Fruit fly (Drosophila melanogaster) whole organism, embryonic: ENCODE data around the gene pont.
A peak's percentile ranks its signal among the peaks of the same experiment; 100 is the strongest.

ENCODE experiments used
- Abd-B ChIP-seq: fragments of 200-800 bp; sonication (Bioruptor generic); optimal IDR thresholded peaks from 2 replicates; lab custom pipeline; 2018; ENCODE audit warnings: missing biosample characterization, mild to moderate bottlenecking, missing genetic modification characterization, moderate library complexity
- Adf1 ChIP-seq: fragments of 200-800 bp; sonication (Bioruptor generic); IDR thresholded peaks from 2 replicates; pipeline ENCODE4 v1.3.6; 2022; ENCODE audit warnings: missing biosample characterization, missing genetic modification characterization
- Blimp-1 ChIP-seq: fragments of 200-800 bp; sonication (Bioruptor generic); optimal IDR thresholded peaks from 3 replicates; lab custom pipeline; 2018; ENCODE audit warnings: missing biosample characterization, missing genetic modification characterization, mild to moderate bottlenecking, moderate library complexity, missing genetic modification reagents
- CG10147 ChIP-seq: fragments of 200-800 bp; sonication (Bioruptor generic); optimal IDR thresholded peaks from 2 replicates; lab custom pipeline; 2019; ENCODE audit warnings: missing biosample characterization, mild to moderate bottlenecking, missing genetic modification characterization, moderate library complexity
- CG10366 ChIP-seq: fragments of 200-800 bp; sonication (Bioruptor generic); IDR thresholded peaks from 2 replicates; pipeline ENCODE4 v1.3.6; 2022; ENCODE audit warnings: missing biosample characterization, missing genetic modification characterization
- CG10565 ChIP-seq: fragments of 200-800 bp; sonication (Bioruptor generic); optimal IDR thresholded peaks from 3 replicates; lab custom pipeline; 2016; ENCODE audit warnings: missing biosample characterization, mild to moderate bottlenecking, missing genetic modification characterization
- CG11723 ChIP-seq: fragments of 200-800 bp; sonication (Bioruptor generic); optimal IDR thresholded peaks from 2 replicates; lab custom pipeline; 2017; ENCODE audit warnings: missing biosample characterization, mild to moderate bottlenecking, missing genetic modification characterization
- CG12769 ChIP-seq: fragments of 200-800 bp; sonication (Bioruptor generic); optimal IDR thresholded peaks from 2 replicates; lab custom pipeline; 2019; ENCODE audit warnings: missing biosample characterization, mild to moderate bottlenecking, missing genetic modification characterization, moderate library complexity
- CG15696 ChIP-seq: fragments of 200-800 bp; sonication (Bioruptor generic); optimal IDR thresholded peaks from 2 replicates; lab custom pipeline; 2019; ENCODE audit warnings: missing biosample characterization, mild to moderate bottlenecking, missing genetic modification characterization, moderate library complexity
- CG1602 ChIP-seq: fragments of 200-800 bp; sonication (Bioruptor generic); optimal IDR thresholded peaks from 3 replicates; lab custom pipeline; 2016; ENCODE audit warnings: missing biosample characterization, missing genetic modification characterization
- CG18619 ChIP-seq: fragments of 200-800 bp; sonication (Bioruptor generic); optimal IDR thresholded peaks from 3 replicates; lab custom pipeline; 2017; ENCODE audit warnings: missing biosample characterization, mild to moderate bottlenecking, missing genetic modification characterization
- CG18764 ChIP-seq: fragments of 200-800 bp; sonication (Bioruptor generic); optimal IDR thresholded peaks from 3 replicates; lab custom pipeline; 2016; ENCODE audit warnings: missing biosample characterization, missing genetic modification characterization
- CG2199 ChIP-seq: fragments of 200-800 bp; sonication (Bioruptor generic); IDR thresholded peaks from 3 replicates; pipeline ENCODE4 v1.3.6; 2022; ENCODE audit warnings: missing biosample characterization, missing genetic modification characterization
- CG31441 ChIP-seq: fragments of 200-800 bp; sonication (Bioruptor generic); IDR thresholded peaks from 2 replicates; pipeline ENCODE4 v1.3.6; 2022; ENCODE audit warnings: missing biosample characterization, missing genetic modification characterization
- CG3407 ChIP-seq: fragments of 200-800 bp; sonication (Bioruptor generic); optimal IDR thresholded peaks from 2 replicates; lab custom pipeline; 2018; ENCODE audit warnings: missing biosample characterization, mild to moderate bottlenecking, missing genetic modification characterization
- CG4820 ChIP-seq: fragments of 200-800 bp; sonication (Bioruptor generic); optimal IDR thresholded peaks from 3 replicates; lab custom pipeline; 2016; ENCODE audit warnings: missing biosample characterization, missing genetic modification characterization
- CG6791 ChIP-seq: fragments of 200-800 bp; sonication (Bioruptor generic); IDR thresholded peaks from 3 replicates; pipeline ENCODE4 v1.3.6; 2022; ENCODE audit warnings: missing biosample characterization, missing genetic modification characterization; ENCODE audit not compliant: partially characterized antibody
- CG8944 ChIP-seq: fragments of 200-800 bp; sonication (Bioruptor generic); optimal IDR thresholded peaks from 3 replicates; lab custom pipeline; 2016; ENCODE audit warnings: missing biosample characterization, missing genetic modification characterization
- CG9727 ChIP-seq: fragments of 200-800 bp; sonication (Bioruptor generic); optimal IDR thresholded peaks from 3 replicates; lab custom pipeline; 2017; ENCODE audit warnings: missing biosample characterization, mild to moderate bottlenecking, missing genetic modification characterization
- Chrac-16 ChIP-seq: fragments of 200-800 bp; sonication (Bioruptor generic); optimal IDR thresholded peaks from 3 replicates; lab custom pipeline; 2016; ENCODE audit warnings: missing biosample characterization, missing genetic modification characterization
- D ChIP-seq, 2 experiments: fragments of 200-800 bp in 1 of 2; fragments of >200 bp in 1 of 2; sonication (Bioruptor generic) in 1 of 2; optimal IDR thresholded peaks; 2 replicates in 1 of 2; 3 replicates in 1 of 2; lab custom pipeline; 2017; ENCODE audit warnings: mild to moderate bottlenecking in 1 of 2, missing biosample characterization in 1 of 2, missing genetic modification characterization in 1 of 2, missing genetic modification reagents in 1 of 2
- D19B ChIP-seq: fragments of 200-800 bp; sonication (Bioruptor generic); optimal IDR thresholded peaks from 2 replicates; lab custom pipeline; 2017; ENCODE audit warnings: missing biosample characterization, mild to moderate bottlenecking, missing genetic modification characterization
- Dad ChIP-seq: fragments of 200-800 bp; sonication (Bioruptor generic); optimal IDR thresholded peaks from 3 replicates; lab custom pipeline; 2016; ENCODE audit warnings: missing biosample characterization, missing genetic modification characterization
- Dip3 ChIP-seq: fragments of 200-800 bp; sonication (Bioruptor generic); optimal IDR thresholded peaks from 3 replicates; lab custom pipeline; 2016; ENCODE audit warnings: missing biosample characterization, missing genetic modification characterization
- E2f2 ChIP-seq: fragments of 200-800 bp; sonication (Bioruptor generic); IDR thresholded peaks from 2 replicates; pipeline ENCODE4 v1.3.6; 2022; ENCODE audit warnings: missing biosample characterization, missing genetic modification characterization
- Gsc ChIP-seq: fragments of 200-800 bp; sonication (Bioruptor generic); IDR thresholded peaks from 2 replicates; pipeline ENCODE4 v1.3.6; 2022; ENCODE audit warnings: missing biosample characterization, missing genetic modification characterization
- HLHmδ ChIP-seq: fragments of 200-800 bp; sonication (Bioruptor generic); optimal IDR thresholded peaks from 2 replicates; lab custom pipeline; 2018; ENCODE audit warnings: missing biosample characterization, mild to moderate bottlenecking, missing genetic modification characterization, moderate library complexity
- HmgZ ChIP-seq: fragments of 200-800 bp; sonication (Bioruptor generic); optimal IDR thresholded peaks from 2 replicates; lab custom pipeline; 2018; ENCODE audit warnings: missing biosample characterization, mild to moderate bottlenecking, missing genetic modification characterization
- Hr39 ChIP-seq: fragments of >200 bp; optimal IDR thresholded peaks from 2 replicates; lab custom pipeline; 2017
- NC2α ChIP-seq: fragments of 200-800 bp; sonication (Bioruptor generic); optimal IDR thresholded peaks from 2 replicates; lab custom pipeline; 2016; ENCODE audit warnings: missing biosample characterization, missing genetic modification characterization
- PHDP ChIP-seq: fragments of 200-800 bp; sonication (Bioruptor generic); optimal IDR thresholded peaks from 3 replicates; lab custom pipeline; 2018; ENCODE audit warnings: missing biosample characterization, mild to moderate bottlenecking, missing genetic modification characterization, moderate library complexity
- Xrp1 ChIP-seq: fragments of 200-800 bp; sonication (Bioruptor generic); IDR thresholded peaks from 2 replicates; pipeline ENCODE4 v1.3.6; 2022; ENCODE audit warnings: missing biosample characterization, missing genetic modification characterization
- ato ChIP-seq: fragments of 200-800 bp; sonication (Bioruptor generic); IDR thresholded peaks from 2 replicates; pipeline ENCODE4 v1.3.6; 2022; ENCODE audit warnings: missing biosample characterization, missing genetic modification characterization; ENCODE audit not compliant: partially characterized antibody
- bowl ChIP-seq: fragments of 200-800 bp; sonication (Bioruptor generic); IDR thresholded peaks from 2 replicates; pipeline ENCODE4 v1.3.6; 2022; ENCODE audit warnings: missing biosample characterization, missing genetic modification characterization
- bsh ChIP-seq, 2 experiments: fragments of 200-800 bp; sonication (Bioruptor generic); optimal IDR thresholded peaks; 2 replicates each; lab custom pipeline; 2017 to 2018; ENCODE audit warnings: mild to moderate bottlenecking in 2 of 2, missing biosample characterization in 2 of 2, missing genetic modification characterization in 2 of 2, moderate library complexity in 1 of 2
- da ChIP-seq: fragments of 200-800 bp; sonication (Bioruptor generic); optimal IDR thresholded peaks from 2 replicates; lab custom pipeline; 2016; ENCODE audit warnings: missing biosample characterization, missing genetic modification characterization
- dm ChIP-seq: fragments of 200-800 bp; sonication (Bioruptor generic); optimal IDR thresholded peaks from 3 replicates; lab custom pipeline; 2016; ENCODE audit warnings: missing biosample characterization, missing genetic modification characterization
- ewg ChIP-seq: fragments of 200-800 bp; sonication (Bioruptor generic); optimal IDR thresholded peaks from 3 replicates; lab custom pipeline; 2017; ENCODE audit warnings: mild to moderate bottlenecking, missing biosample characterization, missing genetic modification reagents, missing genetic modification characterization
- gcm ChIP-seq: fragments of 200-800 bp; sonication (Bioruptor generic); optimal IDR thresholded peaks from 2 replicates; lab custom pipeline; 2019; ENCODE audit warnings: missing biosample characterization, mild to moderate bottlenecking, missing genetic modification characterization, moderate library complexity
- grn ChIP-seq: fragments of 200-800 bp; sonication (Bioruptor generic); optimal IDR thresholded peaks from 3 replicates; lab custom pipeline; 2017; ENCODE audit warnings: missing biosample characterization, missing genetic modification characterization
- jigr1 ChIP-seq: fragments of 200-800 bp; sonication (Bioruptor generic); IDR thresholded peaks from 3 replicates; pipeline ENCODE4 v1.3.6; 2022; ENCODE audit warnings: missing biosample characterization, missing genetic modification characterization
- jumu ChIP-seq: fragments of 200-800 bp; sonication (Bioruptor generic); optimal IDR thresholded peaks from 3 replicates; lab custom pipeline; 2016; ENCODE audit warnings: missing biosample characterization, missing genetic modification characterization
- kni ChIP-seq: fragments of 200-800 bp; sonication (Bioruptor generic); optimal IDR thresholded peaks from 3 replicates; lab custom pipeline; 2017; ENCODE audit warnings: mild to moderate bottlenecking, missing biosample characterization, missing genetic modification reagents, missing genetic modification characterization
- onecut ChIP-seq: fragments of 200-800 bp; sonication (Bioruptor generic); IDR thresholded peaks from 2 replicates; pipeline ENCODE4 v1.3.6; 2022; ENCODE audit warnings: missing biosample characterization, missing genetic modification characterization
- pfk ChIP-seq: fragments of 200-800 bp; sonication (Bioruptor generic); optimal IDR thresholded peaks from 2 replicates; lab custom pipeline; 2018; ENCODE audit warnings: missing biosample characterization, mild to moderate bottlenecking, missing genetic modification characterization, moderate library complexity
- repo ChIP-seq: fragments of 200-800 bp; sonication (Bioruptor generic); optimal IDR thresholded peaks from 2 replicates; lab custom pipeline; 2016; ENCODE audit warnings: missing biosample characterization, missing genetic modification characterization
- schlank ChIP-seq: fragments of 200-800 bp; sonication (Bioruptor generic); optimal IDR thresholded peaks from 2 replicates; lab custom pipeline; 2018; ENCODE audit warnings: missing biosample characterization, mild to moderate bottlenecking, missing genetic modification characterization
- ssp ChIP-seq: fragments of 200-800 bp; sonication (Bioruptor generic); IDR thresholded peaks from 2 replicates; pipeline ENCODE4 v1.3.6; 2022; ENCODE audit warnings: missing biosample characterization, missing genetic modification characterization
- tin ChIP-seq: fragments of 200-800 bp; sonication (Bioruptor generic); optimal IDR thresholded peaks from 3 replicates; lab custom pipeline; 2016; ENCODE audit warnings: missing biosample characterization, missing genetic modification characterization
- trh ChIP-seq: fragments of 200-800 bp; sonication (Bioruptor generic); optimal IDR thresholded peaks from 2 replicates; lab custom pipeline; 2016; ENCODE audit warnings: missing biosample characterization, missing genetic modification characterization
- wdn ChIP-seq: fragments of 200-800 bp; sonication (Bioruptor generic); IDR thresholded peaks from 2 replicates; pipeline ENCODE4 v1.3.6; 2022; ENCODE audit warnings: missing biosample characterization, missing genetic modification characterization

Gene pont

DNA sequence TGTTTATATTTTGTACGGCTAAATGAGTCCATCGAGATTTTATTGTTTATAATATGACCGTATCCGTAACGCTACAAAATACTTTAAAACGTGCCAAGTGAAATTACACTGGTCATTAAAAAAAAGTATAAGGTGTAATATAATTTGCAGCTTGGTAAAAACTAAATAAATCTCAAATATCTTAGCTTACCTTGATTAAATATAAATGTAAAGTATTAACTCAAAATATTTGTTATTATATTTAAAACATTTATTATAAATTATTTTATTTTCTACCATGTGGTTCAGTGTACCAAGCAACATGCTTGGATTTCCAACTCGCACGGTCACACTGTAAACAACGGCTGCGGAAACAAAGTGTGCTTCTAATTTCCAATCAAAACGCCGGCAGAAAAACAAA lies at the start of gene pont, which contains the start of gene Sirt6 (continued):
- TF ChIP-seq CG11723 (GFP tag; lab: Kevin White, UChicago), result peak; percentile 80
- TF ChIP-seq da (GFP tag; lab: Kevin White, UChicago), result no peak
- peak; percentile 91 for TF ChIP-seq tin
- TF ChIP-seq CG9727 (GFP tag; lab: Kevin White, UChicago), result peak; percentile 97
- peak; percentile 70 for TF ChIP-seq CG12769 (tag; lab: Kevin White, UChicago)
- no peak for TF ChIP-seq CG10366 (GFP tag; lab: Robert Waterston, UW)
- peak; percentile 94 for TF ChIP-seq CG15696 (tag; lab: Kevin White, UChicago)
- peak; percentile 83 for TF ChIP-seq D19B
- no peak for TF ChIP-seq grn (GFP tag; lab: Kevin White, UChicago)
- TF ChIP-seq CG1602 (GFP tag; lab: Kevin White, UChicago), result peak; percentile 96
- TF ChIP-seq bsh (GFP tag; optimal IDR thresholded peaks at IDR 0.05; lab: Kevin White, UChicago), result peak; percentile 44 to 98
- TF ChIP-seq HLHmδ (GFP tag; lab: Kevin White, UChicago), result no peak
- TF ChIP-seq Hr39 (lab: Kevin White, UChicago), result no peak
- TF ChIP-seq Xrp1 (GFP tag; lab: Robert Waterston, UW), result no peak
- no peak for TF ChIP-seq Gsc
- no peak for TF ChIP-seq wdn (GFP tag; lab: Robert Waterston, UW)
- TF ChIP-seq ato (GFP tag; lab: Robert Waterston, UW), result no peak
- no peak for TF ChIP-seq CG2199 (GFP tag; lab: Robert Waterston, UW)
- no peak for TF ChIP-seq CG31441 (GFP tag; lab: Robert Waterston, UW)
- TF ChIP-seq E2f2 (GFP tag; lab: Robert Waterston, UW), result no peak
- peak; percentile 99 for TF ChIP-seq Abd-B (GFP tag; lab: Kevin White, UChicago)
- no peak for TF ChIP-seq Adf1 (GFP tag; lab: Robert Waterston, UW)
- TF ChIP-seq Chrac-16 (GFP tag; lab: Kevin White, UChicago), result peak; percentile 92
- no peak for TF ChIP-seq ssp (GFP tag; lab: Robert Waterston, UW)
- peak; percentile 92 for TF ChIP-seq HmgZ (tag; lab: Kevin White, UChicago)
- peak; percentile 70 for TF ChIP-seq schlank (tag; lab: Kevin White, UChicago)
- peak; percentile 88 for TF ChIP-seq ewg (GFP tag; lab: Kevin White, UChicago)
- no peak for TF ChIP-seq D (optimal IDR thresholded peaks at IDR 0.05; lab: Kevin White, UChicago)
- peak; percentile 91 for TF ChIP-seq D (GFP tag; optimal IDR thresholded peaks at IDR 0.05; lab: Kevin White, UChicago)
- TF ChIP-seq pfk (GFP tag; lab: Kevin White, UChicago), result no peak
- TF ChIP-seq CG6791 (GFP tag; lab: Robert Waterston, UW), result no peak
- TF ChIP-seq Dad (GFP tag; lab: Kevin White, UChicago), result peak; percentile 8
- TF ChIP-seq NC2α (GFP tag; lab: Kevin White, UChicago), result no peak
- peak; percentile 82 for TF ChIP-seq trh (GFP tag; lab: Kevin White, UChicago)
- TF ChIP-seq CG4820 (GFP tag; lab: Kevin White, UChicago), result peak; percentile 92
- TF ChIP-seq repo (GFP tag; lab: Kevin White, UChicago), result no peak
- TF ChIP-seq Dip3 (GFP tag; lab: Kevin White, UChicago), result peak; percentile 59
- TF ChIP-seq PHDP (tag; lab: Kevin White, UChicago), result peak; percentile 97
- TF ChIP-seq dm (GFP tag; lab: Kevin White, UChicago), result peak; percentile 49
- TF ChIP-seq CG3407 (GFP tag; lab: Kevin White, UChicago), result peak; percentile 89
- TF ChIP-seq CG10565 (GFP tag; lab: Kevin White, UChicago), result peak; percentile 12
- peak; percentile 96 for TF ChIP-seq gcm (GFP tag; lab: Kevin White, UChicago)
- TF ChIP-seq CG18764 (GFP tag; lab: Kevin White, UChicago), result peak; percentile 88
- TF ChIP-seq CG18619 (GFP tag; lab: Kevin White, UChicago), result peak; percentile 91
- peak; percentile 83 for TF ChIP-seq onecut (GFP tag; lab: Robert Waterston, UW)
- TF ChIP-seq CG10147 (GFP tag; lab: Kevin White, UChicago), result peak; percentile 94
- no peak for TF ChIP-seq jumu
- TF ChIP-seq kni (GFP tag; lab: Kevin White, UChicago), result no peak
- no peak for TF ChIP-seq bowl (GFP tag; lab: Robert Waterston, UW)
- TF ChIP-seq jigr1 (GFP tag; lab: Robert Waterston, UW), result no peak
- peak; percentile 95 for TF ChIP-seq Blimp-1
- TF ChIP-seq CG8944 (GFP tag; lab: Kevin White, UChicago), result peak; percentile 55
